Worm (Caenorhabditis elegans) whole organism, late embryonic: ENCODE results near the gene Y75B7B.2.

Source experiments
- C38D4.7 ChIP-seq: fragments of 200-800 bp; sonication (Bioruptor generic); optimal IDR thresholded peaks from 2 replicates; lab custom pipeline; 2018; ENCODE audit warnings: mild to moderate bottlenecking, missing genetic modification characterization, moderate library complexity, missing compliant biosample characterization
- K09A11.1 ChIP-seq: sonication (generic microtip); optimal IDR thresholded peaks from 2 replicates; lab custom pipeline; 2017; ENCODE audit warnings: antibody characterized with exemption, mild to moderate bottlenecking, missing genetic modification characterization, missing compliant biosample characterization; ENCODE audit not compliant: insufficient read depth
- ahr-1 ChIP-seq: sonication (generic microtip); optimal IDR thresholded peaks from 2 replicates; lab custom pipeline; 2016; ENCODE audit warnings: missing genetic modification characterization, missing compliant biosample characterization
- ceh-18 ChIP-seq: sonication (generic microtip); optimal IDR thresholded peaks from 2 replicates; lab custom pipeline; 2016; ENCODE audit warnings: missing genetic modification characterization, missing compliant biosample characterization
- ceh-19 ChIP-seq: fragments of 200-800 bp; sonication (Bioruptor generic); optimal IDR thresholded peaks from 2 replicates; lab custom pipeline; 2018; ENCODE audit warnings: mild to moderate bottlenecking, missing genetic modification characterization, missing compliant biosample characterization
- ceh-22 ChIP-seq: sonication (generic microtip); optimal IDR thresholded peaks from 2 replicates; lab custom pipeline; 2017; ENCODE audit warnings: missing biosample characterization, missing genetic modification characterization
- ceh-30 ChIP-seq: fragments of 150-350 bp; optimal IDR thresholded peaks from 2 replicates; lab custom pipeline; 2014; ENCODE audit warnings: missing biosample characterization, missing genetic modification characterization
- ceh-31 ChIP-seq: sonication (generic microtip); optimal IDR thresholded peaks from 2 replicates; lab custom pipeline; 2016; ENCODE audit warnings: missing genetic modification characterization, missing compliant biosample characterization
- ceh-34 ChIP-seq: sonication (generic microtip); optimal IDR thresholded peaks from 2 replicates; lab custom pipeline; 2016; ENCODE audit warnings: mild to moderate bottlenecking, missing genetic modification characterization, missing compliant biosample characterization
- ceh-45 ChIP-seq: fragments of 200-800 bp; sonication (Bioruptor generic); IDR thresholded peaks from 2 replicates; pipeline ENCODE4 v1.3.6; 2022; ENCODE audit warnings: missing genetic modification reagents, missing genetic modification characterization, missing compliant biosample characterization
- dve-1 ChIP-seq: sonication (generic microtip); optimal IDR thresholded peaks from 2 replicates; lab custom pipeline; 2017; ENCODE audit warnings: antibody characterized with exemption, mild to moderate bottlenecking, missing genetic modification characterization, missing compliant biosample characterization
- elt-4 ChIP-seq: sonication (generic microtip); optimal IDR thresholded peaks from 2 replicates; lab custom pipeline; 2016; ENCODE audit warnings: missing genetic modification characterization, missing compliant biosample characterization
- ets-4 ChIP-seq: sonication (generic microtip); optimal IDR thresholded peaks from 2 replicates; lab custom pipeline; 2016; ENCODE audit warnings: missing genetic modification characterization, missing compliant biosample characterization
- fkh-6 ChIP-seq: sonication (generic microtip); optimal IDR thresholded peaks from 2 replicates; lab custom pipeline; 2016; ENCODE audit warnings: missing genetic modification characterization, missing compliant biosample characterization
- hlh-13 ChIP-seq: fragments of 200-800 bp; sonication (Bioruptor generic); optimal IDR thresholded peaks from 2 replicates; lab custom pipeline; 2018; ENCODE audit warnings: mild to moderate bottlenecking, missing genetic modification characterization, missing compliant biosample characterization
- hlh-15 ChIP-seq: sonication (generic microtip); optimal IDR thresholded peaks from 2 replicates; lab custom pipeline; 2016; ENCODE audit warnings: missing genetic modification characterization, missing compliant biosample characterization
- madf-2 ChIP-seq: sonication (generic microtip); optimal IDR thresholded peaks from 2 replicates; lab custom pipeline; 2017; ENCODE audit warnings: missing genetic modification characterization, missing compliant biosample characterization
- mec-3 ChIP-seq: sonication (generic microtip); optimal IDR thresholded peaks from 2 replicates; lab custom pipeline; 2016; ENCODE audit warnings: borderline replicate concordance, missing genetic modification characterization, missing compliant biosample characterization
- nfya-1 ChIP-seq: sonication (generic microtip); optimal IDR thresholded peaks from 2 replicates; lab custom pipeline; 2017; ENCODE audit warnings: missing genetic modification characterization, mild to moderate bottlenecking, missing compliant biosample characterization, antibody characterized with exemption, moderate library complexity
- nhr-11 ChIP-seq: fragments of 150-350 bp; optimal IDR thresholded peaks from 2 replicates; lab custom pipeline; 2014; ENCODE audit warnings: missing biosample characterization, missing genetic modification characterization
- nhr-232 ChIP-seq: sonication (generic microtip); optimal IDR thresholded peaks from 2 replicates; lab custom pipeline; 2016; ENCODE audit warnings: missing genetic modification characterization, missing compliant biosample characterization
- npax-4 ChIP-seq: sonication (generic microtip); optimal IDR thresholded peaks from 2 replicates; lab custom pipeline; 2016; ENCODE audit warnings: missing genetic modification characterization, missing compliant biosample characterization
- pax-1 ChIP-seq: fragments of 150-350 bp; optimal IDR thresholded peaks from 2 replicates; lab custom pipeline; 2014; ENCODE audit warnings: missing biosample characterization, missing genetic modification characterization
- pqm-1 ChIP-seq: sonication (generic microtip); optimal IDR thresholded peaks from 2 replicates; lab custom pipeline; 2016; ENCODE audit warnings: missing genetic modification characterization, missing compliant biosample characterization
- pros-1 ChIP-seq: fragments of 150-350 bp; optimal IDR thresholded peaks from 2 replicates; lab custom pipeline; 2014; ENCODE audit warnings: missing biosample characterization, missing genetic modification reagents, missing genetic modification characterization
- ref-2 ChIP-seq: sonication (generic microtip); optimal IDR thresholded peaks from 2 replicates; lab custom pipeline; 2016; ENCODE audit warnings: missing genetic modification characterization, missing compliant biosample characterization
- rnt-1 ChIP-seq: sonication (generic microtip); optimal IDR thresholded peaks from 2 replicates; lab custom pipeline; 2016; ENCODE audit warnings: missing genetic modification characterization, missing compliant biosample characterization
- syd-9 ChIP-seq: sonication (generic microtip); optimal IDR thresholded peaks from 2 replicates; lab custom pipeline; 2016; ENCODE audit warnings: mild to moderate bottlenecking, missing genetic modification characterization, moderate library complexity, missing compliant biosample characterization
- tbx-2 ChIP-seq: sonication (generic microtip); optimal IDR thresholded peaks from 2 replicates; lab custom pipeline; 2016; ENCODE audit warnings: missing genetic modification characterization, missing compliant biosample characterization
- tbx-7 ChIP-seq: sonication (generic microtip); optimal IDR thresholded peaks from 2 replicates; lab custom pipeline; 2016; ENCODE audit warnings: missing genotype, missing genetic modification characterization, missing compliant biosample characterization
- unc-3 ChIP-seq, 2 experiments: fragments of 200-800 bp in 1 of 2; sonication (Bioruptor generic) in 1 of 2; sonication (generic microtip) in 1 of 2; conservative IDR thresholded peaks in 1 of 2; optimal IDR thresholded peaks in 1 of 2; 2 replicates each; pipeline versions ENCODE4 v1.3.6 to Lab custom; 2016 to 2022; ENCODE audit warnings: missing compliant biosample characterization in 2 of 2, missing genetic modification characterization in 2 of 2, missing genetic modification reagents in 1 of 2
- unc-42 ChIP-seq: sonication (generic microtip); optimal IDR thresholded peaks from 2 replicates; lab custom pipeline; 2016; ENCODE audit warnings: missing genotype, missing genetic modification characterization, missing compliant biosample characterization
- unc-55 ChIP-seq: sonication (generic microtip); optimal IDR thresholded peaks from 2 replicates; lab custom pipeline; 2017; ENCODE audit warnings: missing biosample characterization, missing genetic modification reagents, missing genetic modification characterization
- zip-5 ChIP-seq: sonication (generic microtip); optimal IDR thresholded peaks from 2 replicates; lab custom pipeline; 2016; ENCODE audit warnings: missing genetic modification characterization, missing compliant biosample characterization
- ztf-16 ChIP-seq: sonication (generic microtip); optimal IDR thresholded peaks from 2 replicates; lab custom pipeline; 2017; ENCODE audit warnings: missing genetic modification characterization, missing compliant biosample characterization

Gene Y75B7B.2

ce11 chrV:1232574-1232973, 43.2 kb downstream of the Y75B7B.2 start:
- TF ChIP-seq hlh-13 (GFP tag; lab: Kevin White, UChicago) (no peak), nhr-11 (no peak), madf-2 (tag; lab: Kevin White, UChicago) (no peak), zip-5 (tag; lab: Kevin White, UChicago) (no peak), unc-3 (GFP tag; conservative IDR thresholded peaks at IDR 0.05; lab: Robert Waterston, UW) (no peak), unc-3 (tag; optimal IDR thresholded peaks at IDR 0.05; lab: Kevin White, UChicago) (no peak), ets-4 (tag; lab: Kevin White, UChicago) (no peak), mec-3 (tag; lab: Kevin White, UChicago) (no peak), ceh-22 (no peak), tbx-7 (tag; lab: Kevin White, UChicago) (no peak), ceh-45 (GFP tag; lab: Robert Waterston, UW) (no peak)
- TF ChIP-seq, all 69 proteins: peak for 0

ce11 chrV:1230540-1230939, 45.3 kb downstream of the Y75B7B.2 start:
- TF ChIP-seq K09A11.1 (tag; lab: Kevin White, UChicago) (no peak), unc-3 (GFP tag; conservative IDR thresholded peaks at IDR 0.05; lab: Robert Waterston, UW) (no peak), unc-3 (tag; optimal IDR thresholded peaks at IDR 0.05; lab: Kevin White, UChicago) (no peak), rnt-1 (tag; lab: Kevin White, UChicago) (no peak), ahr-1 (tag; lab: Kevin White, UChicago) (no peak), dve-1 (tag; lab: Kevin White, UChicago) (peak; percentile 85), pax-1 (tag; lab: Kevin White, UChicago) (no peak), ceh-31 (no peak)

ce11 chrV:1228884-1229662, 46.8 kb downstream of the Y75B7B.2 start:
- no peak for TF ChIP-seq ceh-18
- TF ChIP-seq unc-55: peak; percentile 45

ce11 chrV:1227756-1228665, 47.8 kb downstream of the Y75B7B.2 start:
- no peak for TF ChIP-seq fkh-6 (tag; lab: Kevin White, UChicago)
- TF ChIP-seq unc-55: peak; percentile 5
- TF ChIP-seq ceh-31: peak; percentile 5
- no peak for TF ChIP-seq C38D4.7 (GFP tag; lab: Kevin White, UChicago)
- peak; percentile 79 for TF ChIP-seq unc-42 (tag; lab: Kevin White, UChicago)
- no peak for TF ChIP-seq ceh-19 (GFP tag; lab: Kevin White, UChicago)
- no peak for TF ChIP-seq tbx-7 (tag; lab: Kevin White, UChicago)
- no peak for TF ChIP-seq zip-5 (tag; lab: Kevin White, UChicago)
- TF ChIP-seq nhr-232: no peak

ce11 chrV:1226239-1226638, 49.6 kb downstream of the Y75B7B.2 start:
- TF ChIP-seq syd-9 (tag; lab: Kevin White, UChicago): no peak
- no peak for TF ChIP-seq ztf-16 (tag; lab: Kevin White, UChicago)
- TF ChIP-seq ceh-34 (tag; lab: Kevin White, UChicago): no peak
- no peak for TF ChIP-seq pros-1 (tag; lab: Kevin White, UChicago)
- TF ChIP-seq tbx-7 (tag; lab: Kevin White, UChicago): no peak
- no peak for TF ChIP-seq dve-1 (tag; lab: Kevin White, UChicago)
- no peak for TF ChIP-seq npax-4 (tag; lab: Kevin White, UChicago)
- no peak for TF ChIP-seq nfya-1
- TF ChIP-seq ceh-30 (tag; lab: Kevin White, UChicago): no peak
- no peak for TF ChIP-seq elt-4
- TF ChIP-seq ref-2 (tag; lab: Kevin White, UChicago): no peak
- TF ChIP-seq hlh-13 (GFP tag; lab: Kevin White, UChicago): no peak
- no peak for TF ChIP-seq pqm-1 (tag; lab: Kevin White, UChicago)
- TF ChIP-seq tbx-2 (tag; lab: Kevin White, UChicago): no peak
- no peak for TF ChIP-seq hlh-15 (tag; lab: Kevin White, UChicago)
